ENCODE assay signal across 2 worm cellular contexts in genomic region chrV:10018291-10018690, ce11.
A peak's percentile ranks its signal among the peaks of the same experiment; 100 is the strongest.
TF ChIP-seq lines count a peak whose summit lies in the region.

No protein-coding gene starts in this region.

TF ChIP-seq in whole organism, L4 larva, 104 proteins besides CTCF, POLR2A, EP300 and RAD21:
- TF ChIP-seq egl-43 (GFP tag; IDR thresholded peaks at IDR 0.05; lab: Robert Waterston, UW) (no peak), arid-1 (GFP tag; conservative IDR thresholded peaks at IDR 0.05; lab: Robert Waterston, UW) (no peak), dpl-1 (GFP tag; optimal IDR thresholded peaks at IDR 0.05; lab: Kevin White, UChicago) (no peak), ces-1 (GFP tag; optimal IDR thresholded peaks at IDR 0.05; lab: Kevin White, UChicago) (no peak), nhr-41 (GFP tag; IDR thresholded peaks at IDR 0.05; lab: Robert Waterston, UW) (no peak), cey-2 (tag; optimal IDR thresholded peaks at IDR 0.05; lab: Kevin White, UChicago; ENCODE audit: borderline replicate concordance, insufficient read depth) (no peak), unc-130 (GFP tag; optimal IDR thresholded peaks at IDR 0.05; lab: Kevin White, UChicago) (peak; percentile 98), nhr-25 (tag; optimal IDR thresholded peaks at IDR 0.05; lab: Kevin White, UChicago; ENCODE audit: borderline replicate concordance, insufficient read depth) (no peak), unc-62 (GFP tag; optimal IDR thresholded peaks at IDR 0.05 in 1 of 2; lab: Kevin White, UChicago) (peak in 1 of 2 experiments; percentile 81), unc-62 (tag; optimal IDR thresholded peaks at IDR 0.05; lab: Kevin White, UChicago) (no peak), vab-7 (GFP tag; IDR thresholded peaks at IDR 0.05; lab: Robert Waterston, UW) (no peak), F49E8.2 (tag; optimal IDR thresholded peaks at IDR 0.05; lab: Kevin White, UChicago; ENCODE audit: borderline replicate concordance) (peak; percentile 43), dmd-6 (GFP tag; IDR thresholded peaks at IDR 0.05; lab: Robert Waterston, UW) (no peak), lin-38 (GFP tag; IDR thresholded peaks at IDR 0.05; lab: Robert Waterston, UW) (peak; percentile 43), zip-2 (tag; optimal IDR thresholded peaks at IDR 0.05; lab: Kevin White, UChicago) (no peak), F26F4.8 (GFP tag; conservative IDR thresholded peaks at IDR 0.05; lab: Robert Waterston, UW) (no peak), php-3 (GFP tag; IDR thresholded peaks at IDR 0.05; lab: Robert Waterston, UW) (no peak), attf-4 (tag; optimal IDR thresholded peaks at IDR 0.05; lab: Kevin White, UChicago) (no peak), snpc-4 (tag; optimal IDR thresholded peaks at IDR 0.05; lab: Kevin White, UChicago) (no peak), tra-1 (GFP tag; IDR thresholded peaks at IDR 0.05; lab: Robert Waterston, UW) (no peak), hlh-30 (tag; optimal IDR thresholded peaks at IDR 0.05; lab: Kevin White, UChicago; ENCODE audit: insufficient read depth) (no peak), lin-1 (GFP tag; IDR thresholded peaks at IDR 0.05; lab: Robert Waterston, UW) (no peak), ama-1 (optimal IDR thresholded peaks at IDR 0.05; lab: Kevin White, UChicago) (no peak)

TF ChIP-seq in whole organism, young adult, 124 proteins besides CTCF, POLR2A, EP300 and RAD21:
- TF ChIP-seq unc-130 (GFP tag; optimal IDR thresholded peaks at IDR 0.05; lab: Kevin White, UChicago) (peak; percentile 96), ceh-91 (GFP tag; IDR thresholded peaks at IDR 0.05; lab: Robert Waterston, UW) (peak; percentile 50; the same call in 1 of the 2 replicates), pha-4 (tag; optimal IDR thresholded peaks at IDR 0.05; lab: Kevin White, UChicago) (no peak), lin-54 (GFP tag; optimal IDR thresholded peaks at IDR 0.05; lab: Kevin White, UChicago) (peak; percentile 81), zim-3 (tag; optimal IDR thresholded peaks at IDR 0.05; lab: Kevin White, UChicago) (no peak), dox-1 (GFP tag; IDR thresholded peaks at IDR 0.05; lab: Robert Waterston, UW) (peak; percentile 33; the same call in 1 of the 2 replicates), dpl-1 (GFP tag; optimal IDR thresholded peaks at IDR 0.05; lab: Kevin White, UChicago) (peak; percentile 64), F23B12.7 (tag; optimal IDR thresholded peaks at IDR 0.05; lab: Kevin White, UChicago; ENCODE audit: insufficient read depth) (peak; percentile 38), B0019.2 (GFP tag; conservative IDR thresholded peaks at IDR 0.05; lab: Robert Waterston, UW) (0 out of 2 replicates have a peak, but pooled peaks have one; percentile 31), sdz-38 (tag; optimal IDR thresholded peaks at IDR 0.05; lab: Kevin White, UChicago) (no peak), lin-26 (GFP tag; IDR thresholded peaks at IDR 0.05; lab: Robert Waterston, UW) (no peak), ceh-27 (GFP tag; optimal IDR thresholded peaks at IDR 0.05; lab: Kevin White, UChicago) (no peak), F49E8.2 (tag; optimal IDR thresholded peaks at IDR 0.05; lab: Kevin White, UChicago; ENCODE audit: insufficient read depth) (peak; percentile 71), die-1 (tag; optimal IDR thresholded peaks at IDR 0.05; lab: Kevin White, UChicago) (no peak), snpc-4 (GFP tag; optimal IDR thresholded peaks at IDR 0.05; lab: Kevin White, UChicago) (no peak), snpc-4 (tag; optimal IDR thresholded peaks at IDR 0.05; lab: Kevin White, UChicago) (peak in 2 of 4 experiments; percentile 36 to 42), Y79H2A.3 (GFP tag; conservative IDR thresholded peaks at IDR 0.05; lab: Robert Waterston, UW) (no peak), lsl-1 (GFP tag; optimal IDR thresholded peaks at IDR 0.05; lab: Kevin White, UChicago) (peak; percentile 60), mcd-1 (GFP tag; IDR thresholded peaks at IDR 0.05; lab: Robert Waterston, UW) (no peak), madf-6 (GFP tag; IDR thresholded peaks at IDR 0.05; lab: Robert Waterston, UW) (peak; percentile 75), ceh-58 (GFP tag; IDR thresholded peaks at IDR 0.05; lab: Robert Waterston, UW) (no peak), F52B5.7 (tag; optimal IDR thresholded peaks at IDR 0.05; lab: Kevin White, UChicago) (no peak), Y53F4B.3 (GFP tag; IDR thresholded peaks at IDR 0.05; lab: Robert Waterston, UW) (no peak), snpc-3.4 (tag; optimal IDR thresholded peaks at IDR 0.05; lab: Kevin White, UChicago) (peak; percentile 88), madf-3 (GFP tag; IDR thresholded peaks at IDR 0.05; lab: Robert Waterston, UW) (0 out of 2 replicates have a peak, but pooled peaks have one; percentile 59), F33H1.4 (GFP tag; IDR thresholded peaks at IDR 0.05; lab: Robert Waterston, UW) (peak; percentile 26; the same call in 1 of the 2 replicates), snpc-1.3 (tag; optimal IDR thresholded peaks at IDR 0.05; lab: Kevin White, UChicago; ENCODE audit: insufficient read depth) (peak; percentile 37), hrde-1 (tag; optimal IDR thresholded peaks at IDR 0.05; lab: Kevin White, UChicago; ENCODE audit: borderline replicate concordance) (no peak), rpc-1 (optimal IDR thresholded peaks at IDR 0.05; lab: Kevin White, UChicago) (no peak), rpc-1 (tag; optimal IDR thresholded peaks at IDR 0.05; lab: Kevin White, UChicago) (no peak), K11D2.4 (GFP tag; IDR thresholded peaks at IDR 0.05; lab: Robert Waterston, UW) (no peak), efl-1 (GFP tag; optimal IDR thresholded peaks at IDR 0.05; lab: Kevin White, UChicago) (peak; percentile 63), him-1 (tag; optimal IDR thresholded peaks at IDR 0.05; lab: Kevin White, UChicago) (peak; percentile 18), madf-8 (GFP tag; conservative IDR thresholded peaks at IDR 0.05; lab: Robert Waterston, UW) (peak; percentile 46; the same call in 1 of the 2 replicates), D2030.7 (GFP tag; IDR thresholded peaks at IDR 0.05; lab: Robert Waterston, UW) (peak; percentile 80)

Comparison
In these comparisons a context has a peak if more than half of its experiments do, and no peak if none do; other contexts are left out.
1. Of the 7 proteins assayed by ChIP-seq in both whole organism, young adult and whole organism, L4 larva: peak only in whole organism, young adult: dpl-1; only in whole organism, L4 larva: none; in both: F49E8.2 and unc-130; in neither: 2; mixed calls (peak in some experiments, not most) for 2.